Fruit fly (Drosophila melanogaster) whole organism, embryonic: ENCODE results near the gene CG42820.

Experiments
- Atf3 ChIP-seq: fragments of 200-800 bp; sonication (Bioruptor generic); optimal IDR thresholded peaks from 3 replicates; lab custom pipeline; 2016; ENCODE audit warnings: missing biosample characterization, missing genetic modification characterization
- Atf6 ChIP-seq: fragments of 200-800 bp; sonication (Bioruptor generic); IDR thresholded peaks from 2 replicates; pipeline ENCODE4 v1.3.6; 2022; ENCODE audit warnings: missing biosample characterization, missing genetic modification characterization
- CG10209 ChIP-seq: fragments of 200-800 bp; sonication (Bioruptor generic); optimal IDR thresholded peaks from 3 replicates; lab custom pipeline; 2017; ENCODE audit warnings: missing biosample characterization, mild to moderate bottlenecking, missing genetic modification characterization, missing genetic modification reagents
- CG10431 ChIP-seq: fragments of 200-800 bp; sonication (Bioruptor generic); optimal IDR thresholded peaks from 3 replicates; lab custom pipeline; 2018; ENCODE audit warnings: missing biosample characterization, mild to moderate bottlenecking, missing genetic modification characterization
- CG12769 ChIP-seq: fragments of 200-800 bp; sonication (Bioruptor generic); optimal IDR thresholded peaks from 2 replicates; lab custom pipeline; 2019; ENCODE audit warnings: missing biosample characterization, mild to moderate bottlenecking, missing genetic modification characterization, moderate library complexity
- CG14710 ChIP-seq: fragments of 200-800 bp; sonication (Bioruptor generic); optimal IDR thresholded peaks from 3 replicates; lab custom pipeline; 2019; ENCODE audit warnings: missing biosample characterization, mild to moderate bottlenecking, missing genetic modification characterization, moderate library complexity
- CG15514 ChIP-seq: fragments of 200-800 bp; sonication (Bioruptor generic); optimal IDR thresholded peaks from 3 replicates; lab custom pipeline; 2017; ENCODE audit warnings: missing biosample characterization, missing genetic modification characterization, mild to moderate bottlenecking, moderate library complexity, missing genetic modification reagents
- CG15696 ChIP-seq: fragments of 200-800 bp; sonication (Bioruptor generic); optimal IDR thresholded peaks from 2 replicates; lab custom pipeline; 2019; ENCODE audit warnings: missing biosample characterization, mild to moderate bottlenecking, missing genetic modification characterization, moderate library complexity
- CG17912 ChIP-seq: fragments of 200-800 bp; sonication (Bioruptor generic); optimal IDR thresholded peaks from 2 replicates; lab custom pipeline; 2018; ENCODE audit warnings: missing biosample characterization, mild to moderate bottlenecking, missing genetic modification characterization
- CG2129 ChIP-seq: fragments of 200-800 bp; sonication (Bioruptor generic); IDR thresholded peaks from 2 replicates; pipeline ENCODE4 v1.3.6; 2022; ENCODE audit warnings: missing biosample characterization, missing genetic modification characterization; ENCODE audit not compliant: partially characterized antibody
- CG3065 ChIP-seq: fragments of 200-800 bp; sonication (Bioruptor generic); optimal IDR thresholded peaks from 2 replicates; lab custom pipeline; 2016; ENCODE audit warnings: missing biosample characterization, missing genetic modification characterization
- CG31441 ChIP-seq: fragments of 200-800 bp; sonication (Bioruptor generic); IDR thresholded peaks from 2 replicates; pipeline ENCODE4 v1.3.6; 2022; ENCODE audit warnings: missing biosample characterization, missing genetic modification characterization
- CG3281 ChIP-seq: fragments of 200-800 bp; sonication (Bioruptor generic); optimal IDR thresholded peaks from 3 replicates; lab custom pipeline; 2017; ENCODE audit warnings: missing biosample characterization, mild to moderate bottlenecking, missing genetic modification characterization
- CG4282 ChIP-seq: fragments of 200-800 bp; sonication (Bioruptor generic); optimal IDR thresholded peaks from 2 replicates; lab custom pipeline; 2016; ENCODE audit warnings: missing biosample characterization, missing genetic modification characterization
- CG4328 ChIP-seq: fragments of 200-800 bp; sonication (Bioruptor generic); optimal IDR thresholded peaks from 3 replicates; lab custom pipeline; 2017; ENCODE audit warnings: missing biosample characterization, missing genetic modification reagents, missing genetic modification characterization
- CG4707 ChIP-seq: fragments of 200-800 bp; sonication (Bioruptor generic); optimal IDR thresholded peaks from 2 replicates; lab custom pipeline; 2018; ENCODE audit warnings: missing biosample characterization, mild to moderate bottlenecking, missing genetic modification characterization, moderate library complexity
- CG6791 ChIP-seq: fragments of 200-800 bp; sonication (Bioruptor generic); IDR thresholded peaks from 3 replicates; pipeline ENCODE4 v1.3.6; 2022; ENCODE audit warnings: missing biosample characterization, missing genetic modification characterization; ENCODE audit not compliant: partially characterized antibody
- CG7271 ChIP-seq: fragments of 200-800 bp; sonication (Bioruptor generic); optimal IDR thresholded peaks from 2 replicates; lab custom pipeline; 2018; ENCODE audit warnings: missing biosample characterization, mild to moderate bottlenecking, missing genetic modification characterization, moderate library complexity
- CG7839 ChIP-seq: fragments of 200-800 bp; sonication (Bioruptor generic); optimal IDR thresholded peaks from 3 replicates; lab custom pipeline; 2018; ENCODE audit warnings: missing biosample characterization, mild to moderate bottlenecking, missing genetic modification characterization, moderate library complexity
- CG9609 ChIP-seq: fragments of 200-800 bp; sonication (Bioruptor generic); optimal IDR thresholded peaks from 3 replicates; lab custom pipeline; 2016; ENCODE audit warnings: missing biosample characterization, missing genetic modification characterization
- CG9932 ChIP-seq: fragments of 200-800 bp; sonication (Bioruptor generic); IDR thresholded peaks from 2 replicates; pipeline ENCODE4 v1.3.6; 2022; ENCODE audit warnings: missing biosample characterization, missing genetic modification characterization
- CHES-1-like ChIP-seq: fragments of 200-800 bp; sonication (Bioruptor generic); optimal IDR thresholded peaks from 2 replicates; lab custom pipeline; 2016; ENCODE audit warnings: missing biosample characterization, missing genetic modification characterization
- Dfd ChIP-seq, 2 experiments: fragments of >200 bp; optimal IDR thresholded peaks; 2 replicates each; lab custom pipeline; 2017; ENCODE audit warnings: missing biosample characterization in 2 of 2, missing genetic modification characterization in 2 of 2
- Mes4 ChIP-seq: fragments of 200-800 bp; sonication (Bioruptor generic); optimal IDR thresholded peaks from 2 replicates; lab custom pipeline; 2016; ENCODE audit warnings: missing biosample characterization, missing genetic modification characterization
- Myb ChIP-seq: fragments of 200-800 bp; sonication (Bioruptor generic); optimal IDR thresholded peaks from 2 replicates; lab custom pipeline; 2016; ENCODE audit warnings: missing biosample characterization, missing genetic modification characterization
- Ptx1 ChIP-seq: fragments of 200-800 bp; sonication (Bioruptor generic); IDR thresholded peaks from 2 replicates; pipeline ENCODE4 v1.3.6; 2022; ENCODE audit warnings: missing biosample characterization, missing genetic modification characterization
- Side ChIP-seq: fragments of 200-800 bp; sonication (Bioruptor generic); optimal IDR thresholded peaks from 2 replicates; lab custom pipeline; 2016; ENCODE audit warnings: missing biosample characterization, missing genetic modification characterization
- Sin3A ChIP-seq: fragments of >200 bp; optimal IDR thresholded peaks from 2 replicates; lab custom pipeline; 2018
- Ssrp ChIP-seq: fragments of 200-800 bp; sonication (Bioruptor generic); optimal IDR thresholded peaks from 2 replicates; lab custom pipeline; 2018; ENCODE audit warnings: missing biosample characterization, mild to moderate bottlenecking, missing genetic modification characterization, moderate library complexity
- ab ChIP-seq: fragments of 200-800 bp; sonication (Bioruptor generic); optimal IDR thresholded peaks from 2 replicates; lab custom pipeline; 2016; ENCODE audit warnings: missing biosample characterization, missing genetic modification characterization
- abd-A ChIP-seq: fragments of 200-800 bp; sonication (Bioruptor generic); optimal IDR thresholded peaks from 3 replicates; lab custom pipeline; 2019; ENCODE audit warnings: missing biosample characterization, mild to moderate bottlenecking, missing genetic modification characterization, moderate library complexity
- disco-r ChIP-seq: fragments of 200-800 bp; sonication (Bioruptor generic); optimal IDR thresholded peaks from 2 replicates; lab custom pipeline; 2016; ENCODE audit warnings: missing biosample characterization, missing genetic modification characterization
- dpn ChIP-seq, 2 experiments: fragments of 200-800 bp; sonication (Bioruptor generic); optimal IDR thresholded peaks; 3 replicates each; lab custom pipeline; 2016; ENCODE audit warnings: missing biosample characterization in 2 of 2, missing genetic modification characterization in 2 of 2
- eyg ChIP-seq: fragments of 200-800 bp; sonication (Bioruptor generic); optimal IDR thresholded peaks from 3 replicates; lab custom pipeline; 2016; ENCODE audit warnings: missing biosample characterization, missing genetic modification characterization
- gem ChIP-seq: fragments of 200-800 bp; sonication (Bioruptor generic); optimal IDR thresholded peaks from 2 replicates; lab custom pipeline; 2019; ENCODE audit warnings: missing biosample characterization, mild to moderate bottlenecking, missing genetic modification characterization, moderate library complexity
- grau ChIP-seq: fragments of 200-800 bp; optimal IDR thresholded peaks from 3 replicates; lab custom pipeline; 2019; ENCODE audit warnings: missing biosample characterization, mild to moderate bottlenecking, missing genetic modification characterization, moderate library complexity
- hbn ChIP-seq: fragments of 200-800 bp; sonication (Bioruptor generic); IDR thresholded peaks from 2 replicates; pipeline ENCODE4 v1.3.6; 2022; ENCODE audit warnings: missing biosample characterization, missing genetic modification characterization; ENCODE audit not compliant: partially characterized antibody
- hkb ChIP-seq, 2 experiments: fragments of 200-800 bp in 1 of 2; fragments of >200 bp in 1 of 2; sonication (Bioruptor generic) in 1 of 2; IDR thresholded peaks in 1 of 2; optimal IDR thresholded peaks in 1 of 2; 2 replicates each; pipeline versions ENCODE4 v1.3.6 to Lab custom; 2017 to 2022; ENCODE audit warnings: missing biosample characterization in 1 of 2, missing genetic modification characterization in 1 of 2
- maf-S ChIP-seq: fragments of 200-800 bp; sonication (Bioruptor generic); optimal IDR thresholded peaks from 2 replicates; lab custom pipeline; 2016; ENCODE audit warnings: missing biosample characterization, missing genetic modification characterization
- pan ChIP-seq, 4 experiments: fragments of >200 bp in 3 of 4; fragments of 200-800 bp in 1 of 4; sonication (Bioruptor generic) in 1 of 4; optimal IDR thresholded peaks in 3 of 4; IDR thresholded peaks in 1 of 4; 2 replicates each; pipeline versions ENCODE4 v1.3.6 to Lab custom; 2017 to 2022; ENCODE audit warnings: missing biosample characterization in 2 of 4, missing genetic modification characterization in 2 of 4, mixed read lengths in 1 of 4
- pnt ChIP-seq: fragments of 200-800 bp; sonication (Bioruptor generic); optimal IDR thresholded peaks from 3 replicates; lab custom pipeline; 2016; ENCODE audit warnings: missing biosample characterization, missing genetic modification characterization
- tap ChIP-seq: fragments of 200-800 bp; optimal IDR thresholded peaks from 3 replicates; lab custom pipeline; 2019; ENCODE audit warnings: missing biosample characterization, mild to moderate bottlenecking, missing genetic modification characterization, moderate library complexity
- tio ChIP-seq: fragments of 200-800 bp; sonication (Bioruptor generic); optimal IDR thresholded peaks from 2 replicates; lab custom pipeline; 2017; ENCODE audit warnings: missing biosample characterization, missing genetic modification characterization, inconsistent platforms
- tna ChIP-seq: fragments of 200-800 bp; sonication (Bioruptor generic); IDR thresholded peaks from 2 replicates; pipeline ENCODE4 v1.3.6; 2022; ENCODE audit warnings: missing biosample characterization, missing genetic modification characterization; ENCODE audit not compliant: partially characterized antibody
- ttk ChIP-seq: fragments of 200-800 bp; sonication (Bioruptor generic); IDR thresholded peaks from 2 replicates; pipeline ENCODE4 v2.1.2; 2022; ENCODE audit warnings: missing biosample characterization, missing genetic modification characterization
- tx ChIP-seq: fragments of 200-800 bp; sonication (Bioruptor generic); optimal IDR thresholded peaks from 2 replicates; lab custom pipeline; 2016; ENCODE audit warnings: missing biosample characterization, missing genetic modification characterization
- unpg ChIP-seq: fragments of 200-800 bp; sonication (Bioruptor generic); optimal IDR thresholded peaks from 3 replicates; lab custom pipeline; 2018; ENCODE audit warnings: missing biosample characterization, mild to moderate bottlenecking, missing genetic modification characterization, moderate library complexity

CG42820 gene

dm6 chr2L:8364006-8364956 is 27.9 kb downstream of the CG42820 start, which contains the start of the genes RpS13 and CSN8 (continued):
- TF ChIP-seq CG10209 (GFP tag; lab: Kevin White, UChicago) (no peak), CG4328 (GFP tag; lab: Kevin White, UChicago) (no peak), unpg (GFP tag; lab: Kevin White, UChicago) (peak; percentile 27), tna (GFP tag; lab: Robert Waterston, UW) (peak; percentile 78), CG7271 (tag; lab: Kevin White, UChicago) (peak; percentile 17), tap (tag; lab: Kevin White, UChicago) (peak; percentile 11), Ptx1 (GFP tag; lab: Robert Waterston, UW) (no peak), CG9609 (GFP tag; lab: Kevin White, UChicago) (no peak), Myb (GFP tag; lab: Kevin White, UChicago) (peak; percentile 29), abd-A (tag; lab: Kevin White, UChicago) (peak; percentile 35), ttk (no peak), CG9932 (GFP tag; lab: Robert Waterston, UW) (no peak), CG2129 (GFP tag; lab: Robert Waterston, UW) (peak; percentile 91), hbn (GFP tag; lab: Robert Waterston, UW) (peak; percentile 93), Dfd (GFP tag; optimal IDR thresholded peaks at IDR 0.05; lab: Kevin White, UChicago) (no peak), CG17912 (GFP tag; lab: Kevin White, UChicago) (peak; percentile 16), Atf3 (GFP tag; lab: Kevin White, UChicago) (no peak), Sin3A (lab: Kevin White, UChicago) (peak; percentile 93), hkb (optimal IDR thresholded peaks at IDR 0.05; lab: Kevin White, UChicago) (no peak), hkb (GFP tag; IDR thresholded peaks at IDR 0.05; lab: Robert Waterston, UW) (0 out of 2 replicates have a peak, but pooled peaks have one; percentile 12), CG14710 (tag; lab: Kevin White, UChicago) (peak; percentile 75), CG15696 (tag; lab: Kevin White, UChicago) (no peak), tio (GFP tag; lab: Kevin White, UChicago) (no peak), Side (GFP tag; lab: Kevin White, UChicago) (no peak), dpn (GFP tag; optimal IDR thresholded peaks at IDR 0.05; lab: Kevin White, UChicago) (no peak), Atf6 (peak; percentile 45; the same call in 1 of the 2 replicates), CG4707 (GFP tag; lab: Kevin White, UChicago) (no peak), grau (tag; lab: Kevin White, UChicago) (peak; percentile 7), CHES-1-like (GFP tag; lab: Kevin White, UChicago) (peak; percentile 8), tx (GFP tag; lab: Kevin White, UChicago) (no peak), disco-r (GFP tag; lab: Kevin White, UChicago) (no peak), eyg (GFP tag; lab: Kevin White, UChicago) (no peak), CG7839 (tag; lab: Kevin White, UChicago) (peak; percentile 10), CG31441 (GFP tag; lab: Robert Waterston, UW) (peak; percentile 54; the same call in 1 of the 2 replicates), CG12769 (no peak), CG3065 (GFP tag; lab: Kevin White, UChicago) (no peak), ab (GFP tag; lab: Kevin White, UChicago) (no peak), CG10431 (GFP tag; lab: Kevin White, UChicago) (no peak), CG4282 (GFP tag; lab: Kevin White, UChicago) (no peak), pnt (GFP tag; lab: Kevin White, UChicago) (no peak), Ssrp (tag; lab: Kevin White, UChicago) (no peak), CG15514 (GFP tag; lab: Kevin White, UChicago) (peak; percentile 60), Mes4 (peak; percentile 26), pan (optimal IDR thresholded peaks at IDR 0.05; lab: Kevin White, UChicago) (no peak), pan (GFP tag; optimal IDR thresholded peaks at IDR 0.05 in 1 of 2, IDR thresholded peaks at IDR 0.05 in 1 of 2) (no peak), CG6791 (GFP tag; lab: Robert Waterston, UW) (peak; percentile 86), CG3281 (GFP tag; lab: Kevin White, UChicago) (peak; percentile 55), maf-S (GFP tag; lab: Kevin White, UChicago) (peak; percentile 22), gem (tag; lab: Kevin White, UChicago) (peak; percentile 29)
